Worm (Caenorhabditis elegans) whole organism, mixed stage, embryonic: ENCODE data around the gene tab-1.
A peak's percentile ranks its signal among the peaks of the same experiment; 100 is the strongest.

Source experiments
- M03D4.4 ChIP-seq: sonication (generic microtip); optimal IDR thresholded peaks from 2 replicates; lab custom pipeline; 2017; ENCODE audit warnings: mild to moderate bottlenecking, missing genetic modification characterization, missing compliant biosample characterization
- bed-3 ChIP-seq: fragments of 200-800 bp; sonication (Bioruptor generic); optimal IDR thresholded peaks from 3 replicates; lab custom pipeline; 2018; ENCODE audit warnings: mild to moderate bottlenecking, missing genetic modification characterization, moderate library complexity, missing compliant biosample characterization
- ceh-39 ChIP-seq: fragments of 150-350 bp; optimal IDR thresholded peaks from 2 replicates; lab custom pipeline; 2014; ENCODE audit warnings: missing biosample characterization, missing genetic modification characterization
- ceh-43 ChIP-seq: fragments of 200-800 bp; sonication (Bioruptor generic); optimal IDR thresholded peaks from 2 replicates; lab custom pipeline; 2018; ENCODE audit warnings: mild to moderate bottlenecking, missing genetic modification characterization, moderate library complexity, missing compliant biosample characterization
- ceh-83 ChIP-seq: fragments of 200-800 bp; sonication (Bioruptor generic); optimal IDR thresholded peaks from 2 replicates; lab custom pipeline; 2018; ENCODE audit warnings: mild to moderate bottlenecking, missing genetic modification characterization, missing compliant biosample characterization
- ces-1 ChIP-seq: fragments of 150-350 bp; optimal IDR thresholded peaks from 2 replicates; lab custom pipeline; 2014; ENCODE audit warnings: missing biosample characterization, missing genetic modification reagents, missing genetic modification characterization
- cnd-1 ChIP-seq: fragments of 200-800 bp; sonication (Bioruptor generic); optimal IDR thresholded peaks from 2 replicates; lab custom pipeline; 2018; ENCODE audit warnings: mild to moderate bottlenecking, missing genetic modification characterization, missing compliant biosample characterization
- drap-1 ChIP-seq: fragments of 200-800 bp; sonication (Bioruptor generic); optimal IDR thresholded peaks from 3 replicates; lab custom pipeline; 2018; ENCODE audit warnings: mild to moderate bottlenecking, missing genetic modification characterization, missing compliant biosample characterization
- elt-1 ChIP-seq: sonication (generic microtip); optimal IDR thresholded peaks from 2 replicates; lab custom pipeline; 2017; ENCODE audit warnings: missing genetic modification characterization, mild to moderate bottlenecking, missing compliant biosample characterization, antibody characterized with exemption, moderate library complexity, borderline replicate concordance; ENCODE audit not compliant: insufficient read depth
- elt-3 ChIP-seq: fragments of 150-350 bp; optimal IDR thresholded peaks from 2 replicates; lab custom pipeline; 2014; ENCODE audit warnings: missing biosample characterization, missing genetic modification characterization
- ham-2 ChIP-seq: fragments of 200-800 bp; sonication (Bioruptor generic); optimal IDR thresholded peaks from 2 replicates; lab custom pipeline; 2018; ENCODE audit warnings: mild to moderate bottlenecking, missing genetic modification characterization, missing compliant biosample characterization
- hlh-1 ChIP-seq: fragments of 150-350 bp; optimal IDR thresholded peaks from 2 replicates; lab custom pipeline; 2014; ENCODE audit warnings: missing biosample characterization, missing genetic modification reagents, missing genetic modification characterization
- lin-13 ChIP-seq: fragments of 150-350 bp; optimal IDR thresholded peaks from 2 replicates; lab custom pipeline; 2014; ENCODE audit warnings: missing biosample characterization, missing genetic modification characterization
- lin-32 ChIP-seq: fragments of 200-800 bp; sonication (Bioruptor generic); optimal IDR thresholded peaks from 2 replicates; lab custom pipeline; 2018; ENCODE audit warnings: mild to moderate bottlenecking, missing genetic modification characterization, missing compliant biosample characterization
- mep-1 ChIP-seq: fragments of 150-350 bp; optimal IDR thresholded peaks from 2 replicates; lab custom pipeline; 2017; ENCODE audit warnings: missing biosample characterization, missing genetic modification reagents, missing genetic modification characterization, inconsistent platforms
- mls-2 ChIP-seq: sonication (generic microtip); optimal IDR thresholded peaks from 2 replicates; lab custom pipeline; 2016; ENCODE audit warnings: mild to moderate bottlenecking, missing genetic modification characterization, moderate library complexity, missing compliant biosample characterization
- nhr-12 ChIP-seq: fragments of 150-350 bp; optimal IDR thresholded peaks from 2 replicates; lab custom pipeline; 2014; ENCODE audit warnings: missing biosample characterization, missing genetic modification characterization
- nhr-2 ChIP-seq: fragments of 150-350 bp; optimal IDR thresholded peaks from 2 replicates; lab custom pipeline; 2014; ENCODE audit warnings: missing biosample characterization, missing genetic modification characterization
- nhr-237 ChIP-seq: fragments of 150-350 bp; optimal IDR thresholded peaks from 2 replicates; lab custom pipeline; 2014; ENCODE audit warnings: missing biosample characterization, missing genetic modification characterization
- pha-4 ChIP-seq: fragments of 150-350 bp; optimal IDR thresholded peaks from 2 replicates; lab custom pipeline; 2018; ENCODE audit warnings: missing biosample characterization, missing genetic modification reagents, missing genetic modification characterization
- snpc-4 ChIP-seq: fragments of 150-350 bp; optimal IDR thresholded peaks from 2 replicates; lab custom pipeline; 2014; ENCODE audit warnings: missing biosample characterization, missing genetic modification characterization
- sptf-1 ChIP-seq: sonication (generic microtip); optimal IDR thresholded peaks from 2 replicates; lab custom pipeline; 2017; ENCODE audit warnings: mild to moderate bottlenecking, missing genetic modification characterization, moderate library complexity, missing compliant biosample characterization
- unc-120 ChIP-seq: sonication (generic microtip); optimal IDR thresholded peaks from 2 replicates; lab custom pipeline; 2017; ENCODE audit warnings: missing genetic modification characterization, missing compliant biosample characterization; ENCODE audit not compliant: poor library complexity, severe bottlenecking
- unc-62 ChIP-seq: fragments of 150-350 bp; optimal IDR thresholded peaks from 2 replicates; lab custom pipeline; 2014; ENCODE audit warnings: missing biosample characterization, missing genetic modification reagents, missing genetic modification characterization
- ztf-11 ChIP-seq: fragments of 150-350 bp; optimal IDR thresholded peaks from 2 replicates; lab custom pipeline; 2014; ENCODE audit warnings: missing biosample characterization, missing genetic modification characterization

Gene tab-1

ce11 chrII:6831531-6832201, 28.5 kb downstream of the tab-1 start:
- TF ChIP-seq ceh-39 (tag; lab: Kevin White, UChicago), result no peak
- TF ChIP-seq sptf-1, result peak; percentile 44
- peak; percentile 24 for TF ChIP-seq unc-62 (GFP tag; lab: Kevin White, UChicago)
- TF ChIP-seq mep-1 (tag; lab: Kevin White, UChicago), result peak; percentile 17
- TF ChIP-seq cnd-1 (tag; lab: Kevin White, UChicago), result no peak
- TF ChIP-seq ham-2 (GFP tag; lab: Kevin White, UChicago), result no peak
- TF ChIP-seq elt-1 (tag; lab: Kevin White, UChicago), result peak; percentile 1
- TF ChIP-seq elt-3 (tag; lab: Kevin White, UChicago), result no peak
- peak; percentile 55 for TF ChIP-seq ceh-83
- TF ChIP-seq ceh-43 (GFP tag; lab: Kevin White, UChicago), result no peak
- TF ChIP-seq nhr-2 (tag; lab: Kevin White, UChicago), result peak; percentile 93
- no peak for TF ChIP-seq lin-13 (tag; lab: Kevin White, UChicago)
- peak; percentile 56 for TF ChIP-seq pha-4 (tag; lab: Kevin White, UChicago)
- TF ChIP-seq, all 35 proteins: peak for 7

ce11 chrII:6832207-6832606, 29.1 kb downstream of the tab-1 start:
- TF ChIP-seq M03D4.4 (tag; lab: Kevin White, UChicago), result no peak
- peak; percentile 29 for TF ChIP-seq ces-1 (GFP tag; lab: Kevin White, UChicago)

ce11 chrII:6832695-6833389, 29.7 kb downstream of the tab-1 start:
- TF ChIP-seq hlh-1 (tag; lab: Kevin White, UChicago), result peak; percentile 60
- TF ChIP-seq unc-120 (tag; lab: Kevin White, UChicago), result peak; percentile 28
- no peak for TF ChIP-seq ceh-43 (GFP tag; lab: Kevin White, UChicago)
- TF ChIP-seq unc-62 (GFP tag; lab: Kevin White, UChicago), result peak; percentile 30
- TF ChIP-seq ztf-11 (tag; lab: Kevin White, UChicago), result no peak
- TF ChIP-seq ham-2 (GFP tag; lab: Kevin White, UChicago), result peak; percentile 86
- peak; percentile 2 for TF ChIP-seq mep-1 (tag; lab: Kevin White, UChicago)
- peak; percentile 90 for TF ChIP-seq elt-1 (tag; lab: Kevin White, UChicago)
- no peak for TF ChIP-seq bed-3 (GFP tag; lab: Kevin White, UChicago)
- TF ChIP-seq pha-4 (tag; lab: Kevin White, UChicago), result no peak
- TF ChIP-seq drap-1 (GFP tag; lab: Kevin White, UChicago), result no peak

ce11 chrII:6833781-6834339, 30.7 kb downstream of the tab-1 start:
- TF ChIP-seq mls-2 (tag; lab: Kevin White, UChicago), result peak; percentile 35
- TF ChIP-seq drap-1 (GFP tag; lab: Kevin White, UChicago), result peak; percentile 38
- TF ChIP-seq ztf-11 (tag; lab: Kevin White, UChicago), result no peak
- TF ChIP-seq cnd-1 (tag; lab: Kevin White, UChicago), result peak; percentile 12

- TF ChIP-seq unc-62 (GFP tag; lab: Kevin White, UChicago) (no peak), nhr-2 (tag; lab: Kevin White, UChicago) (no peak), ces-1 (GFP tag; lab: Kevin White, UChicago) (peak; percentile 5), bed-3 (GFP tag; lab: Kevin White, UChicago) (no peak), mep-1 (tag; lab: Kevin White, UChicago) (no peak), sptf-1 (peak; percentile 12), snpc-4 (tag; lab: Kevin White, UChicago) (no peak)
These were observed 31.5 kb downstream of the tab-1 start, which contains the start of gene egl-27 for ce11 chrII:6834582-6835058. TSS of gene egl-27 (plus strand) at chrII:6835008.

ce11 chrII:6835500-6835899, 32.4 kb downstream of the tab-1 start:
- TF ChIP-seq nhr-2 (tag; lab: Kevin White, UChicago) (peak; percentile 40), mls-2 (tag; lab: Kevin White, UChicago) (no peak), elt-1 (tag; lab: Kevin White, UChicago) (no peak), M03D4.4 (tag; lab: Kevin White, UChicago) (no peak), drap-1 (GFP tag; lab: Kevin White, UChicago) (no peak), ces-1 (GFP tag; lab: Kevin White, UChicago) (peak; percentile 97), nhr-12 (tag; lab: Kevin White, UChicago) (no peak), unc-62 (GFP tag; lab: Kevin White, UChicago) (peak; percentile 91), snpc-4 (tag; lab: Kevin White, UChicago) (no peak), ceh-39 (tag; lab: Kevin White, UChicago) (peak; percentile 24), ceh-83 (peak; percentile 35), lin-32 (GFP tag; lab: Kevin White, UChicago) (no peak), hlh-1 (tag; lab: Kevin White, UChicago) (no peak), nhr-237 (tag; lab: Kevin White, UChicago) (no peak)
